Worm (Caenorhabditis elegans) whole organism, young adult: Measurements from ENCODE around the gene W09G10.9.
A peak's percentile ranks its signal among the peaks of the same experiment; 100 is the strongest.

Experiments
- B0019.2 ChIP-seq: fragments of 200-800 bp; sonication (Bioruptor generic); conservative IDR thresholded peaks from 2 replicates; pipeline ENCODE4 v1.3.6; 2022; ENCODE audit warnings: missing genetic modification reagents, missing genetic modification characterization, missing compliant biosample characterization
- B0035.1 ChIP-seq: sonication (generic microtip); optimal IDR thresholded peaks from 2 replicates; lab custom pipeline; 2016; ENCODE audit warnings: missing genetic modification characterization, mild to moderate bottlenecking, missing compliant biosample characterization, missing genotype, missing genetic modification reagents
- B0336.3 ChIP-seq: fragments of 200-800 bp; sonication (Bioruptor generic); IDR thresholded peaks from 2 replicates; pipeline ENCODE4 v1.3.6; 2022; ENCODE audit warnings: missing genetic modification characterization, missing compliant biosample characterization
- C06A6.2 ChIP-seq: fragments of 200-800 bp; sonication (Bioruptor generic); conservative IDR thresholded peaks from 2 replicates; pipeline ENCODE4 v1.3.6; 2022; ENCODE audit warnings: missing genetic modification characterization, missing compliant biosample characterization
- F10E7.11 ChIP-seq: sonication (generic microtip); optimal IDR thresholded peaks from 2 replicates; lab custom pipeline; 2017; ENCODE audit warnings: mild to moderate bottlenecking, missing genetic modification characterization, moderate library complexity, missing compliant biosample characterization
- F22D6.2 ChIP-seq: sonication (generic microtip); optimal IDR thresholded peaks from 2 replicates; lab custom pipeline; 2016; ENCODE audit warnings: mild to moderate bottlenecking, missing genetic modification characterization, missing compliant biosample characterization
- attf-5 ChIP-seq: fragments of 200-800 bp; sonication (Bioruptor generic); optimal IDR thresholded peaks from 2 replicates; lab custom pipeline; 2018; ENCODE audit warnings: mild to moderate bottlenecking, missing genetic modification characterization, missing compliant biosample characterization
- bed-1 ChIP-seq: fragments of 200-800 bp; sonication (Bioruptor generic); IDR thresholded peaks from 2 replicates; pipeline ENCODE4 v1.3.6; 2022; ENCODE audit warnings: missing genetic modification reagents, missing genetic modification characterization, missing compliant biosample characterization
- bed-2 ChIP-seq: fragments of 200-800 bp; sonication (Bioruptor generic); IDR thresholded peaks from 2 replicates; pipeline ENCODE4 v1.3.6; 2022; ENCODE audit warnings: missing genetic modification reagents, missing genetic modification characterization, missing compliant biosample characterization
- ccch-3 ChIP-seq: fragments of 200-800 bp; sonication (Bioruptor generic); optimal IDR thresholded peaks from 2 replicates; lab custom pipeline; 2018; ENCODE audit warnings: mild to moderate bottlenecking, missing genetic modification characterization, missing compliant biosample characterization
- chd-7 ChIP-seq: sonication (generic microtip); optimal IDR thresholded peaks from 2 replicates; lab custom pipeline; 2016; ENCODE audit warnings: mild to moderate bottlenecking, missing genetic modification characterization, moderate library complexity, missing compliant biosample characterization
- die-1 ChIP-seq: sonication (generic microtip); optimal IDR thresholded peaks from 2 replicates; lab custom pipeline; 2016; ENCODE audit warnings: missing genotype, mild to moderate bottlenecking, missing genetic modification characterization, missing compliant biosample characterization
- dox-1 ChIP-seq: fragments of 200-800 bp; sonication (Bioruptor generic); IDR thresholded peaks from 2 replicates; pipeline ENCODE4 v1.3.6; 2022; ENCODE audit warnings: missing genetic modification reagents, missing genetic modification characterization, missing compliant biosample characterization
- dpl-1 ChIP-seq: fragments of 150-350 bp; optimal IDR thresholded peaks from 2 replicates; lab custom pipeline; 2014; ENCODE audit warnings: missing biosample characterization, missing genetic modification reagents, missing genetic modification characterization
- egl-18 ChIP-seq: fragments of 200-800 bp; sonication (Bioruptor generic); IDR thresholded peaks from 2 replicates; pipeline ENCODE4 v1.3.6; 2022; ENCODE audit warnings: missing genetic modification reagents, missing genetic modification characterization, missing compliant biosample characterization
- hlh-12 ChIP-seq: sonication (generic microtip); optimal IDR thresholded peaks from 2 replicates; lab custom pipeline; 2016; ENCODE audit warnings: missing genetic modification characterization, missing compliant biosample characterization
- hmg-1.2 ChIP-seq: fragments of 200-800 bp; sonication (Bioruptor generic); IDR thresholded peaks from 2 replicates; pipeline ENCODE4 v1.3.6; 2022; ENCODE audit warnings: missing genetic modification reagents, missing genetic modification characterization, missing compliant biosample characterization
- lin-26 ChIP-seq: fragments of 200-800 bp; sonication (Bioruptor generic); IDR thresholded peaks from 2 replicates; pipeline ENCODE4 v1.3.6; 2022; ENCODE audit warnings: missing genetic modification reagents, missing genetic modification characterization, missing compliant biosample characterization
- lin-54 ChIP-seq: fragments of 200-800 bp; sonication (Bioruptor generic); optimal IDR thresholded peaks from 2 replicates; lab custom pipeline; 2018; ENCODE audit warnings: mild to moderate bottlenecking, missing genetic modification characterization, missing compliant biosample characterization
- lir-1 ChIP-seq: fragments of 200-800 bp; sonication (Bioruptor generic); conservative IDR thresholded peaks from 2 replicates; pipeline ENCODE4 v1.3.6; 2022; ENCODE audit warnings: missing genetic modification reagents, missing genetic modification characterization, missing compliant biosample characterization
- madf-6 ChIP-seq: fragments of 200-800 bp; sonication (Bioruptor generic); IDR thresholded peaks from 2 replicates; pipeline ENCODE4 v1.3.6; 2022; ENCODE audit warnings: missing genetic modification reagents, missing genetic modification characterization, missing compliant biosample characterization
- nfya-2 ChIP-seq: fragments of 200-800 bp; sonication (Bioruptor generic); IDR thresholded peaks from 2 replicates; pipeline ENCODE4 v1.3.6; 2022; ENCODE audit warnings: missing genetic modification reagents, missing genetic modification characterization, missing compliant biosample characterization
- nhr-27 ChIP-seq: fragments of 200-800 bp; sonication (Bioruptor generic); optimal IDR thresholded peaks from 2 replicates; lab custom pipeline; 2018; ENCODE audit warnings: mild to moderate bottlenecking, missing genetic modification characterization, moderate library complexity, missing compliant biosample characterization
- rcor-1 ChIP-seq: fragments of 200-800 bp; sonication (Bioruptor generic); IDR thresholded peaks from 2 replicates; pipeline ENCODE4 v1.3.6; 2022; ENCODE audit warnings: missing genetic modification reagents, missing genetic modification characterization, missing compliant biosample characterization
- sdz-38 ChIP-seq: sonication (generic microtip); optimal IDR thresholded peaks from 2 replicates; lab custom pipeline; 2016; ENCODE audit warnings: missing genotype, missing genetic modification characterization, missing compliant biosample characterization
- snpc-3.4 ChIP-seq: sonication (generic microtip); optimal IDR thresholded peaks from 2 replicates; lab custom pipeline; 2017; ENCODE audit warnings: missing genetic modification characterization, mild to moderate bottlenecking, missing compliant biosample characterization, antibody characterized with exemption, moderate library complexity, missing genotype, missing genetic modification reagents
- somi-1 ChIP-seq: fragments of 200-800 bp; sonication (Bioruptor generic); optimal IDR thresholded peaks from 2 replicates; lab custom pipeline; 2018; ENCODE audit warnings: mild to moderate bottlenecking, missing genetic modification characterization, missing compliant biosample characterization
- sptf-2 ChIP-seq: fragments of 200-800 bp; sonication (Bioruptor generic); optimal IDR thresholded peaks from 2 replicates; lab custom pipeline; 2018; ENCODE audit warnings: mild to moderate bottlenecking, missing genetic modification characterization, missing compliant biosample characterization
- tbp1 ChIP-seq: fragments of 200-800 bp; sonication (Bioruptor generic); optimal IDR thresholded peaks from 2 replicates; lab custom pipeline; 2018; ENCODE audit warnings: mild to moderate bottlenecking, missing genetic modification characterization, missing compliant biosample characterization
- tbx-9 ChIP-seq: sonication (generic microtip); optimal IDR thresholded peaks from 2 replicates; lab custom pipeline; 2016; ENCODE audit warnings: borderline replicate concordance, missing genetic modification characterization, inconsistent platforms, missing compliant biosample characterization
- unc-130 ChIP-seq: sonication (generic microtip); optimal IDR thresholded peaks from 2 replicates; lab custom pipeline; 2016; ENCODE audit warnings: missing genetic modification reagents, missing genetic modification characterization, missing compliant biosample characterization
- unc-62 ChIP-seq: fragments of 150-350 bp; optimal IDR thresholded peaks from 2 replicates; lab custom pipeline; 2014; ENCODE audit warnings: missing biosample characterization, missing genetic modification reagents, missing genetic modification characterization
- ztf-25 ChIP-seq: fragments of 200-800 bp; sonication (Bioruptor generic); IDR thresholded peaks from 2 replicates; pipeline ENCODE4 v1.3.6; 2022; ENCODE audit warnings: missing genetic modification reagents, missing genetic modification characterization, missing compliant biosample characterization

W09G10.9 gene

DNA sequence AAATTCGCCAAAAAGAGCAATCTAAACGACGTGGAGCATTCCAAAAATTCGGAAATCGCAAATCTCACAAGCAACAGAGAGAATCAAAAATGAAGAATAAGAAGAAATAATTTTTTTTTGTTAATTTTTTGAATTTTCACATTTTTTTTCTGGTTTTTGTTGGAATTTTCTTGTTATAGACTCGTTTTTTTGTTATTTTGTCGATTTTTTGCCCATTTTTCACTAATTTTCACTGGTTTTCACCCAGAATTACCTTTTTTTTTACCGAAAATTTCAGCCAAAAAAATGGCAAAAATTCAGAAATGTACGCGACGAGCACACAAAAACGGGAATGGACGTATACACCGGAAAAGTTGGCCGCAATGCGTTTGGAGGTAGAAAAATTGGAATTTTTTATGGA lies 16.9 kb upstream of the W09G10.9 start, which contains the start of gene cyh-1:
Gene cyh-1, plus strand, starts transcription at position 301 of the 400 bp plus-strand sequence.
- TF ChIP-seq B0019.2 (GFP tag; lab: Robert Waterston, UW) (no peak), somi-1 (GFP tag; lab: Kevin White, UChicago) (no peak)

DNA sequence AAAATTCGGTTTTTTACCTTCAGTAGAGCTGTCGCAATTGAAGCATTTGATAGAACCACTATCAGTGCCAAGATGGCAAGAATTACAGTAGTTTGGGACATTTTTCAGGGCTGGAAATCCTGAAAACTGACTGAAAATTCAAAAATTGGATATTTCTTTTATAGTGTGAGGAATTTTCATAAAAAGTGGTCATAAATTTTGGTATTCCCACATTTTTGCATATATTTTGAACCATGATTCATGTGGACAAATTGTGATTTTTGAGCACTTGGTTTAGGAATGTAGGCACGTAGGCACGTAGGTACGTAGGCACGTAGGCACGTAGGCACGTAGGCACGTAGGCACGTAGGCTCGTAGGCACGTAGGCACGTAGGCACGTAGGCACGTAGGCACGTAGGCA lies 9.4 kb upstream of the W09G10.9 start, which contains the start of gene Y49F6B.19:
Gene Y49F6B.19, minus strand, starts transcription at position 101 of the 400 bp plus-strand sequence.
- TF ChIP-seq C06A6.2: no peak
- no peak for TF ChIP-seq dox-1 (GFP tag; lab: Robert Waterston, UW)
- no peak for TF ChIP-seq snpc-3.4 (tag; lab: Kevin White, UChicago)

DNA sequence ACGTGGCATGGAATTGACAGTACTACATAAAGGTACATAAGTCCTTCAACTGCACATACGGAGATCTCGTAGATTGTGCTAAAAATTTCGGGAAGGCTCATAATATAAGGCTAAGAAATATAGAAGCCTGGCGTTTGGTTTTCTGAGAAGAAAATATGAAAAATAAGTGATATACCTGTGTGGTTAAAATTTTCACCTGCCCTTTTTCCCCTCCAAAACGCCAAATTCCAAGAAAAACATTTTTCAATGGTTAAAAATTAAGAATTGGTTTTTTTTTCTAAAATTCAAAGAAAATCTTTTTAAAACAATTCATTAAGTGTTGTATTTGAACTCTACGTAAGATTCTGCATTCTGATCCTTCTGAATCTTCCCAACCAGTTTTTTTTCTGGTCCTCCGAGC lies 7.0 kb upstream of the W09G10.9 start, which contains the start of gene srz-5:
Gene srz-5, minus strand, starts transcription at position 101 of the 400 bp plus-strand sequence.
- TF ChIP-seq unc-62 (GFP tag; lab: Kevin White, UChicago) (no peak), bed-1 (GFP tag; lab: Robert Waterston, UW) (no peak), sptf-2 (GFP tag; lab: Kevin White, UChicago) (no peak), tbp1 (GFP tag; lab: Kevin White, UChicago) (no peak), hlh-12 (tag; lab: Kevin White, UChicago) (no peak), ccch-3 (GFP tag; lab: Kevin White, UChicago) (no peak), tbx-9 (tag; lab: Kevin White, UChicago) (no peak), die-1 (tag; lab: Kevin White, UChicago) (no peak), nhr-27 (tag; lab: Kevin White, UChicago) (no peak), rcor-1 (GFP tag; lab: Robert Waterston, UW) (no peak), B0035.1 (no peak), nfya-2 (GFP tag; lab: Robert Waterston, UW) (no peak), ztf-25 (GFP tag; lab: Robert Waterston, UW) (no peak), F22D6.2 (no peak), dpl-1 (GFP tag; lab: Kevin White, UChicago) (no peak), madf-6 (GFP tag; lab: Robert Waterston, UW) (no peak), unc-130 (no peak), lin-26 (no peak), bed-2 (GFP tag; lab: Robert Waterston, UW) (no peak), chd-7 (no peak)

DNA sequence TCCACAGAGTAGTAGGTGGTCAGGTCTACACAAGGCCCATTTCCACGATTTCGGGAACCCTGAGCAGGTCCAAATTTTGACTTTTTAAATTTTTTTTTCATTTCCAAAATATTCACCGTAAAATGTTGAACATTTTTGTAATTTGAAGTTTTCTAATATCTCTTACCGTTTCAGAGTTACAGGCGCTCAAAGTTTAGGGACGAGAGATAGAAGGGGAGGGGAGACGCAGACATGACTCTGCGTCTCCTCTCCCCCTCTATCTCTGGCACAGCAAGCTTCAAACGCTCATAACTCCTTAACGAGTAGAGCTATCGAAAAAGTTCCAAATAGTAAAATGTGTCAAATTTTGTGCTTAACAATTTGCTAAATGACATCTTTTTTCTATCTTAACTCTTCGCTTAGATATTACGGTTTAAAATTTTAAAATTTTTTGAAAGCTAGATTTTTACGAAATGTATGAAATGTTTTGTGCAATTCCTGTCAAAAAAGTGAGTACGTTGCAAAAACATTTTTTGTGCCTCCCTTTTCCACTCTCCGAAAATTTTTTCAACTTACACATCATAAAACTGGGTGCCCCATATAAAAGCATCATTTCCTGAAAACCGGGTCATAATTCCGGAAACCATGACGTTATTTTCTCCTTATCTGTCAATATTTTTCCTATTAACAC lies 6.1 kb upstream of the W09G10.9 start, which contains the start of the genes Y49F6B.14 and clec-125:
Gene Y49F6B.14, minus strand, starts transcription at position 101 of the 670 bp plus-strand sequence.
Gene clec-125, plus strand, starts transcription at position 620 of the 670 bp plus-strand sequence.
- TF ChIP-seq lir-1 (GFP tag; lab: Robert Waterston, UW) (no peak), egl-18 (GFP tag; lab: Robert Waterston, UW) (no peak), sdz-38 (tag; lab: Kevin White, UChicago) (no peak), F10E7.11 (no peak), lin-54 (GFP tag; lab: Kevin White, UChicago) (no peak), hmg-1.2 (GFP tag; lab: Robert Waterston, UW) (peak; percentile 75), B0336.3 (GFP tag; lab: Robert Waterston, UW) (no peak)

DNA sequence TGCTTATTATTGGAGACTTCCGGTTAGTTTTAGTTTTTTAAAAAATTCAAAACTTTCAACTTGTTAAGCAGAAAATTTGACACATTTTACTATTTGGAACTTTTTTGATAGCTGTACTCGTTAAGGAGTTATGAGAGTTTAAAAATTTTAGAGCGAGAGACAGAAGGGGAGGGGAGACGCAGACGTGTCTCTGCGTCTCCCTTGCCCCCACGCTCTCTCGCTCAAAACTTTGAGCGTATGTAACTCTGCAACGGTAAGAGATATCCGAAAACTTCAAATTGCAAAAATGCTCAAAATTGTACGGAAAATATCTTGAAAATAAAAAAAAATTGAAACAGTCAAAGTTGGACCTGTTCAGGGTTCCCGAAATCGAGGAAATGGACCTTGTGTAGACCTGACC lies 5.4 kb upstream of the W09G10.9 start:
- TF ChIP-seq hmg-1.2 (GFP tag; lab: Robert Waterston, UW) (peak; percentile 90), attf-5 (GFP tag; lab: Kevin White, UChicago) (no peak)
